Worm (Caenorhabditis elegans): ENCODE measurements around the gene W04G3.10.
A peak's percentile ranks its signal among the peaks of the same experiment; 100 is the strongest.

Gene W04G3.10

ce11 chrX:11035563-11035962, 42.5 kb downstream of the W04G3.10 start:
- TF ChIP-seq lin-15B (tag; optimal IDR thresholded peaks at IDR 0.05) (no peak), skn-1 (tag; optimal IDR thresholded peaks at IDR 0.05) (no peak), rnt-1 (tag; optimal IDR thresholded peaks at IDR 0.05) (peak; percentile 68), hpl-2 (GFP tag; optimal IDR thresholded peaks at IDR 0.05) (no peak), vab-15 (tag; optimal IDR thresholded peaks at IDR 0.05) (no peak), lsy-2 (tag; optimal IDR thresholded peaks at IDR 0.05) (peak in 1 of 2 experiments; percentile 18), nhr-71 (tag; optimal IDR thresholded peaks at IDR 0.05) (peak; percentile 72), snu-23 (GFP tag; optimal IDR thresholded peaks at IDR 0.05) (peak; percentile 36), alr-1 (tag; optimal IDR thresholded peaks at IDR 0.05; ENCODE audit: borderline replicate concordance) (no peak), unc-130 (tag; optimal IDR thresholded peaks at IDR 0.05) (peak; percentile 4), nhr-19 (GFP tag; conservative IDR thresholded peaks at IDR 0.05) (peak; percentile 46), mdl-1 (tag; optimal IDR thresholded peaks at IDR 0.05) (peak in 1 of 2 experiments; percentile 18), lir-3 (tag; optimal IDR thresholded peaks at IDR 0.05; ENCODE audit: poor library complexity) (no peak), mep-1 (tag; optimal IDR thresholded peaks at IDR 0.05) (peak; percentile 10), C16A3.4 (tag; optimal IDR thresholded peaks at IDR 0.05) (no peak), nhr-20 (tag; optimal IDR thresholded peaks at IDR 0.05) (peak; percentile 16), egl-13 (tag; optimal IDR thresholded peaks at IDR 0.05) (no peak), lin-14 (GFP tag; optimal IDR thresholded peaks at IDR 0.05) (peak; percentile 85), nhr-85 (tag) (no peak)

DNA sequence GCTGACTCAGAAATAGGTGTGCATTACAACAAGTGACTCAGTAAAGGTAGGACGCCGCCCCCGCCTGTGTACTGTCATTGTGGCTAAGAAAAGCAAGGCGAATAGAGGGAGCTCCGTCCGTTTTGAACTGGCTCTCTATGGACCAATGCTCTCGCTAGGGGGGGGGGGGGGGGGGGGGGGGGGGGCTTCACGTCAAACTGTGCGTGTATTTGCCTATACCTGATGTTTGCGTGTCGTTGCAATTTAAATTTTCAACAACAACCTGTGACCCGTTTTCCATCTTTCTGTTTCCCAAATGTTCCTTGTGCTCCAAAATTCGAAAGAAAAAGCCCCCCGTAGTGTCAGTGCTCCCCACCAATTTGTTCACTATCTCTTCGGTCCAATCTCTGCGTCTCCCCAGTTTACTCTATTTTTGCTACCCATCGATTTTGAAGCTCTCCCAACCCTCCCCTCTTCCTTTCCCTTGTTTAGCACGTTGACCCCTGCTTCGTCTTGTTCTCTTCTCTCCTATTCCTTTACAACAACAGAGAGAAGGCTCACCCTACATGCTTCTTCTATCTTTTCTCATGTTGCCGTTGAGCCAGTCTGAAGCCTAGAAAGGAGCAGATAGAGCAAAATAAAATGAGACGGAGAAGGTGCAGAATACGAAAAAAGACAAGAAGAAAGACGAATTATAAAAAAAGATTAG, 43.5 kb downstream of the W04G3.10 start:
- TF ChIP-seq lin-35 (GFP tag; optimal IDR thresholded peaks at IDR 0.05): peak in 1 of 2 experiments; percentile 7
- no peak for TF ChIP-seq egl-27 (tag; optimal IDR thresholded peaks at IDR 0.05)
- TF ChIP-seq ztf-11 (tag; optimal IDR thresholded peaks at IDR 0.05): no peak
- TF ChIP-seq tbx-2 (tag; optimal IDR thresholded peaks at IDR 0.05): peak; percentile 40
- TF ChIP-seq dpl-1 (GFP tag; optimal IDR thresholded peaks at IDR 0.05): no peak
- peak; percentile 83 for TF ChIP-seq lin-14 (GFP tag; optimal IDR thresholded peaks at IDR 0.05)
- no peak for TF ChIP-seq aly-2 (tag; optimal IDR thresholded peaks at IDR 0.05)
- no peak for TF ChIP-seq unc-130 (tag; optimal IDR thresholded peaks at IDR 0.05)
- TF ChIP-seq C34B4.2 (tag; optimal IDR thresholded peaks at IDR 0.05): no peak
- no peak for TF ChIP-seq nhr-76 (tag; optimal IDR thresholded peaks at IDR 0.05)
- TF ChIP-seq xbp-1 (tag; optimal IDR thresholded peaks at IDR 0.05): no peak
- TF ChIP-seq nhr-237 (tag; optimal IDR thresholded peaks at IDR 0.05): no peak
- no peak for TF ChIP-seq ceh-63 (GFP tag; optimal IDR thresholded peaks at IDR 0.05)
- TF ChIP-seq elt-3 (tag; optimal IDR thresholded peaks at IDR 0.05): no peak
- peak; percentile 19 for TF ChIP-seq unc-86 (tag; optimal IDR thresholded peaks at IDR 0.05)
- peak; percentile 12 for TF ChIP-seq mep-1 (tag; optimal IDR thresholded peaks at IDR 0.05)
- no peak for TF ChIP-seq grh-1 (GFP tag; IDR thresholded peaks at IDR 0.05)
- TF ChIP-seq F16B12.6 (tag; optimal IDR thresholded peaks at IDR 0.05): no peak
- TF ChIP-seq sox-4 (tag; optimal IDR thresholded peaks at IDR 0.05): no peak
- no peak for TF ChIP-seq hpl-2 (GFP tag; optimal IDR thresholded peaks at IDR 0.05)
- peak; percentile 44 for TF ChIP-seq snu-23 (GFP tag; optimal IDR thresholded peaks at IDR 0.05)
- TF ChIP-seq nhr-28 (tag; optimal IDR thresholded peaks at IDR 0.05): no peak
- TF ChIP-seq fos-1 (tag; optimal IDR thresholded peaks at IDR 0.05): no peak
- TF ChIP-seq fkh-4 (tag; optimal IDR thresholded peaks at IDR 0.05; ENCODE audit: borderline replicate concordance): no peak
- no peak for TF ChIP-seq ama-1 (optimal IDR thresholded peaks at IDR 0.05)
- peak; percentile 17 for TF ChIP-seq elt-2 (tag; optimal IDR thresholded peaks at IDR 0.05)
- no peak for TF ChIP-seq snpc-4 (tag; optimal IDR thresholded peaks at IDR 0.05)
- no peak for TF ChIP-seq pag-3 (tag; optimal IDR thresholded peaks at IDR 0.05; ENCODE audit: borderline replicate concordance, insufficient read depth)
- no peak for TF ChIP-seq mef-2 (tag; optimal IDR thresholded peaks at IDR 0.05)
- peak; percentile 40 for TF ChIP-seq nhr-47 (tag; optimal IDR thresholded peaks at IDR 0.05)
- peak in 2 of 3 experiments; percentile 40 to 48 for TF ChIP-seq ceh-82 (tag; optimal IDR thresholded peaks at IDR 0.05)
- TF ChIP-seq fkh-10 (GFP tag; optimal IDR thresholded peaks at IDR 0.05): peak; percentile 72
- TF ChIP-seq swsn-7 (tag; optimal IDR thresholded peaks at IDR 0.05): peak; percentile 40
- TF ChIP-seq hlh-4 (tag; optimal IDR thresholded peaks at IDR 0.05): no peak
- TF ChIP-seq irx-1 (tag; optimal IDR thresholded peaks at IDR 0.05): no peak
- no peak for TF ChIP-seq lin-13 (GFP tag; optimal IDR thresholded peaks at IDR 0.05)

Data from whole organism, L1 larva.